Fruit fly (Drosophila melanogaster): Measurements from ENCODE around the gene CG12204.

DNA sequence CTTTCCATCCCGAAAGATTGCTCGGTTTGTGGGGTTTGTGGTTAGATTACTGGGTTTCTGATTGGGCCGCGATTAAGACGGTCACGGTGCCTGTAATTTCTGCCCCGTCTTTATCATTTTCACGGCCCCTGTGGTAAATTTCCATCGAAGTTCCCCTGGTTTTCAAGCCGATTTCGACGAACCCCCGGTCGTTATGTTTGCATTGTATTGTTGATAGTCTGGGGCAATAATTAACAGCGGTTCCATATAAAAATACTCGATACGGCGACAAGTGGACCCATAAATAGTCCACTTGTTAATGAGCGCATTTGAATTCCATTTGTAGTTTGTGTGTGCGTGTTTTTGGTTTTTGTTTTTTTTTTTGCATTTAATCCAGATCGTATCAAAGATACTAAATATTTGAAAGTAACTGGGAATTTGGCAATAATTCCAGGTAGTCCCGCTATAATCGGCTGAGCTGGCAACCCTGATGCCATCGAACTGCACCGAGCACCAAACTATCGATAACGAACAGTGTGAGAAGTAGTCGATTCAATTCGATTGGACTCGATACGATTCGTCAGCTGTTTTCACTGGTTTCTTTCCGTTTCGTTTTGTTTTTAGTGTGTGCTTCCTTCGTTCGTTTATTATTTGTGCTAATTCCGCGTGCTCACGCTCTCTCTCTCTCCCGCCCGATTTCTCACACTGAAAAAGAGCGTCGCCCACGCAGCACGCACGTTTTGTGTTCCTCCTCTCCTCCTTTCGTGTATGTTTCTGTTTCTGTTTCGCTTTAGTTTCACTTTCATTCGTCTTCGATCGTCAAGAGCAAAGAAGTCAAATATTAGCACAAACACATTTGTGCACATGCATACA lies 11.4 kb upstream of the CG12204 start:
- TF ChIP-seq CG6163 (GFP tag; IDR thresholded peaks at IDR 0.05) (peak; percentile 56; the same call in 2 of the 3 replicates), CG3919 (GFP tag; optimal IDR thresholded peaks at IDR 0.05) (peak; percentile 0), achi (GFP tag; optimal IDR thresholded peaks at IDR 0.05) (no peak), CG16779 (tag; optimal IDR thresholded peaks at IDR 0.05) (no peak), net (GFP tag; optimal IDR thresholded peaks at IDR 0.05) (no peak), CG6276 (GFP tag; optimal IDR thresholded peaks at IDR 0.05) (no peak), Eip93F (GFP tag; optimal IDR thresholded peaks at IDR 0.05) (no peak)
